Worm (Caenorhabditis elegans): Measurements from ENCODE around the gene atic-1.

The atic-1 gene

DNA sequence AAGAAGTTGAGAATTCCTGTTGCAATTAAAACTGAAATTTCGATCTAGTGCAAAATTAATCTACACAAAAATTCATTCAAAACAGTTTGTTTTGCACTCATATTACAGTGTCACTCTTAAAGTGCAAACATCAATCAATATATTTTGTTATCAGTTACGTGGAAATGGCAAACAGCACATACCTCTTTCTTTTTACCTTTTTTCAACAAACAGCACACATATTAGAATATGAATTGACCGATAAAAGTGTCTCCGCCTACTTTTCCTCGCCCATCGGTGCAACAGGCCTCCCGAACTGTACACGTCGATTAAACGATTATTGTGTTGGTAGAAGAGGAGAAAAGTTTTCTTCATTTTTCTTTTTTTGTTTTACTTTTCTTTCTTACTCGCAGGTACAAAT, 40.6 kb upstream of the atic-1 start:
- no peak for TF ChIP-seq lin-13 (GFP tag; optimal IDR thresholded peaks at IDR 0.05)
- no peak for TF ChIP-seq F49E8.2 (tag; optimal IDR thresholded peaks at IDR 0.05; ENCODE audit: borderline replicate concordance)
- TF ChIP-seq nhr-48 (tag; optimal IDR thresholded peaks at IDR 0.05), result peak; percentile 25
- no peak for TF ChIP-seq unc-62 (GFP tag; optimal IDR thresholded peaks at IDR 0.05 in 1 of 2)
- no peak for TF ChIP-seq unc-62 (tag; optimal IDR thresholded peaks at IDR 0.05)
- TF ChIP-seq rbr-2 (tag; optimal IDR thresholded peaks at IDR 0.05), result no peak
- no peak for TF ChIP-seq nhr-6 (tag; optimal IDR thresholded peaks at IDR 0.05)
- TF ChIP-seq T20F7.1 (GFP tag; optimal IDR thresholded peaks at IDR 0.05), result no peak
- no peak for TF ChIP-seq zag-1 (tag; optimal IDR thresholded peaks at IDR 0.05)
- TF ChIP-seq jun-1 (tag; optimal IDR thresholded peaks at IDR 0.05), result no peak
- no peak for TF ChIP-seq daf-12 (tag; optimal IDR thresholded peaks at IDR 0.05)
- no peak for TF ChIP-seq ceh-20 (GFP tag; IDR thresholded peaks at IDR 0.05)
- no peak for TF ChIP-seq spr-3 (GFP tag; optimal IDR thresholded peaks at IDR 0.05)
- TF ChIP-seq tra-1 (GFP tag; IDR thresholded peaks at IDR 0.05), result 0 out of 2 replicates have a peak, but pooled peaks have one; percentile 35
- TF ChIP-seq pha-4 (GFP tag; IDR thresholded peaks at IDR 0.05), result no peak
- no peak for TF ChIP-seq pha-4 (tag; optimal IDR thresholded peaks at IDR 0.05)
- no peak for TF ChIP-seq lin-38 (GFP tag; IDR thresholded peaks at IDR 0.05)
- TF ChIP-seq sdz-12 (GFP tag; optimal IDR thresholded peaks at IDR 0.05), result no peak
- TF ChIP-seq nhr-111 (GFP tag; optimal IDR thresholded peaks at IDR 0.05), result no peak
- TF ChIP-seq aha-1 (tag), result peak; percentile 31
- TF ChIP-seq unc-130 (GFP tag; optimal IDR thresholded peaks at IDR 0.05), result no peak
- TF ChIP-seq nhr-42 (GFP tag; IDR thresholded peaks at IDR 0.05), result no peak
- peak; percentile 76 for TF ChIP-seq nhr-28 (tag; optimal IDR thresholded peaks at IDR 0.05)
- TF ChIP-seq daf-16 (GFP tag; optimal IDR thresholded peaks at IDR 0.05), result no peak
- peak; percentile 94 for TF ChIP-seq daf-16 (tag; optimal IDR thresholded peaks at IDR 0.05)
- TF ChIP-seq dve-1 (tag; optimal IDR thresholded peaks at IDR 0.05; ENCODE audit: insufficient read depth), result peak; percentile 59
- no peak for TF ChIP-seq Y48G9A.11 (GFP tag; IDR thresholded peaks at IDR 0.05)
- no peak for TF ChIP-seq hlh-30 (tag; optimal IDR thresholded peaks at IDR 0.05; ENCODE audit: insufficient read depth)
- no peak for TF ChIP-seq egl-43 (GFP tag; IDR thresholded peaks at IDR 0.05)
- TF ChIP-seq daf-19 (GFP tag; conservative IDR thresholded peaks at IDR 0.05), result no peak
- TF ChIP-seq pqm-1 (tag; optimal IDR thresholded peaks at IDR 0.05), result peak; percentile 90
- TF ChIP-seq ZK337.2 (GFP tag; IDR thresholded peaks at IDR 0.05), result no peak
- no peak for TF ChIP-seq Y5F2A.4 (GFP tag; optimal IDR thresholded peaks at IDR 0.05)
- no peak for TF ChIP-seq F37D6.2 (tag; optimal IDR thresholded peaks at IDR 0.05)
- TF ChIP-seq fos-1 (tag; optimal IDR thresholded peaks at IDR 0.05), result no peak
- TF ChIP-seq zip-11 (GFP tag; IDR thresholded peaks at IDR 0.05), result no peak
- TF ChIP-seq nhr-10 (tag; optimal IDR thresholded peaks at IDR 0.05), result no peak
- no peak for TF ChIP-seq nhr-237 (tag; optimal IDR thresholded peaks at IDR 0.05)
- TF ChIP-seq cey-2 (tag; optimal IDR thresholded peaks at IDR 0.05; ENCODE audit: borderline replicate concordance, insufficient read depth), result no peak
- no peak for TF ChIP-seq ctbp-1 (GFP tag; IDR thresholded peaks at IDR 0.05)
- no peak for TF ChIP-seq mep-1 (tag; optimal IDR thresholded peaks at IDR 0.05)
- TF ChIP-seq daf-8 (GFP tag; IDR thresholded peaks at IDR 0.05), result no peak
- TF ChIP-seq ceh-82 (tag; optimal IDR thresholded peaks at IDR 0.05), result no peak
- no peak for TF ChIP-seq mxl-2 (GFP tag; conservative IDR thresholded peaks at IDR 0.05)
- TF ChIP-seq hmg-1.1 (GFP tag; IDR thresholded peaks at IDR 0.05), result no peak
- no peak for TF ChIP-seq ceh-62 (tag; optimal IDR thresholded peaks at IDR 0.05)
- TF ChIP-seq lin-29 (GFP tag; IDR thresholded peaks at IDR 0.05), result no peak
- no peak for TF ChIP-seq egl-27 (tag; optimal IDR thresholded peaks at IDR 0.05)
- TF ChIP-seq dpl-1 (GFP tag; optimal IDR thresholded peaks at IDR 0.05), result no peak
- peak; percentile 78 for TF ChIP-seq dmd-6 (GFP tag; IDR thresholded peaks at IDR 0.05)
- TF ChIP-seq ceh-32 (tag; optimal IDR thresholded peaks at IDR 0.05; ENCODE audit: poor library complexity), result no peak
- no peak for TF ChIP-seq dmd-8 (GFP tag; IDR thresholded peaks at IDR 0.05)
- no peak for TF ChIP-seq spr-1 (tag; optimal IDR thresholded peaks at IDR 0.05)

All from whole organism, L4 larva.